Fruit fly (Drosophila melanogaster) whole organism: ENCODE data around the gene CG11905.

Source experiments
- CG8478 ChIP-seq: fragments of >200 bp; optimal IDR thresholded peaks from 2 replicates; lab custom pipeline; 2018; ENCODE audit warnings: inconsistent platforms
- pan ChIP-seq: fragments of >200 bp; optimal IDR thresholded peaks from 2 replicates; lab custom pipeline; 2017
- psq ChIP-seq: fragments of >200 bp; optimal IDR thresholded peaks from 2 replicates; lab custom pipeline; 2017

- no peak for TF ChIP-seq psq (lab: Kevin White, UChicago)
- no peak for TF ChIP-seq pan (lab: Kevin White, UChicago)
- TF ChIP-seq CG8478 (lab: Kevin White, UChicago) = no peak
Measured at dm6 chr3L:16892728-16893271, 42.5 kb downstream of the CG11905 start.
